Fruit fly (Drosophila melanogaster): ENCODE results near the gene CG15743.
A peak's percentile ranks its signal among the peaks of the same experiment; 100 is the strongest.

Gene CG15743

dm6 chrX:13331814-13332701 is 46.6 kb downstream of the CG15743 start (continued):
- no peak for TF ChIP-seq az2 (GFP tag; optimal IDR thresholded peaks at IDR 0.05)
- TF ChIP-seq gce (GFP tag; IDR thresholded peaks at IDR 0.05): no peak
- no peak for TF ChIP-seq CG10431 (GFP tag; optimal IDR thresholded peaks at IDR 0.05)
- peak; percentile 35; the same call in 1 of the 2 replicates for TF ChIP-seq slbo (GFP tag; IDR thresholded peaks at IDR 0.05)
- no peak for TF ChIP-seq ssp (GFP tag; IDR thresholded peaks at IDR 0.05)
- TF ChIP-seq zfh2 (GFP tag; optimal IDR thresholded peaks at IDR 0.05): peak; percentile 22
- no peak for TF ChIP-seq CG1024 (GFP tag; IDR thresholded peaks at IDR 0.05)

- TF ChIP-seq Mes4 (GFP tag; optimal IDR thresholded peaks at IDR 0.05) (no peak), HHEX (GFP tag; optimal IDR thresholded peaks at IDR 0.05) (no peak), B-H2 (GFP tag; optimal IDR thresholded peaks at IDR 0.05) (no peak), dmrt99B (tag; optimal IDR thresholded peaks at IDR 0.05) (no peak), CG2875 (GFP tag; optimal IDR thresholded peaks at IDR 0.05) (no peak), pros (GFP tag; optimal IDR thresholded peaks at IDR 0.05) (no peak), zf30C (GFP tag; optimal IDR thresholded peaks at IDR 0.05) (no peak), cas (GFP tag; IDR thresholded peaks at IDR 0.05) (no peak), yki (optimal IDR thresholded peaks at IDR 0.05) (no peak), Atf3 (GFP tag; optimal IDR thresholded peaks at IDR 0.05) (no peak), CG7963 (GFP tag; IDR thresholded peaks at IDR 0.05; ENCODE audit: partially characterized antibody) (no peak), Atf6 (GFP tag; IDR thresholded peaks at IDR 0.05) (no peak), CG1647 (GFP tag; optimal IDR thresholded peaks at IDR 0.05) (peak; percentile 17), CG13287 (GFP tag; IDR thresholded peaks at IDR 0.05; ENCODE audit: partially characterized antibody) (no peak), psq (GFP tag; optimal IDR thresholded peaks at IDR 0.05) (no peak), CG6683 (GFP tag; optimal IDR thresholded peaks at IDR 0.05) (no peak), Tbp (GFP tag; optimal IDR thresholded peaks at IDR 0.05) (no peak), BtbVII (GFP tag; optimal IDR thresholded peaks at IDR 0.05) (no peak), fru (optimal IDR thresholded peaks at IDR 0.05) (no peak), Hmr (GFP tag; optimal IDR thresholded peaks at IDR 0.05) (peak; percentile 13), PHDP (tag; optimal IDR thresholded peaks at IDR 0.05) (no peak), sens (GFP tag) (peak; percentile 63), CG8478 (optimal IDR thresholded peaks at IDR 0.05) (no peak), CG15479 (GFP tag; optimal IDR thresholded peaks at IDR 0.05) (no peak), CG7357 (GFP tag; IDR thresholded peaks at IDR 0.05) (no peak), CG4820 (GFP tag; optimal IDR thresholded peaks at IDR 0.05) (no peak), jing (GFP tag; optimal IDR thresholded peaks at IDR 0.05) (no peak), CG1792 (GFP tag; optimal IDR thresholded peaks at IDR 0.05) (no peak), CG12155 (GFP tag; optimal IDR thresholded peaks at IDR 0.05) (peak; percentile 5), CG9437 (GFP tag; optimal IDR thresholded peaks at IDR 0.05) (peak; percentile 25), pho (GFP tag; optimal IDR thresholded peaks at IDR 0.05) (peak; percentile 44), CG2199 (GFP tag; IDR thresholded peaks at IDR 0.05) (no peak), CG13123 (GFP tag; optimal IDR thresholded peaks at IDR 0.05) (no peak), CG30020 (tag; optimal IDR thresholded peaks at IDR 0.05) (no peak), Fer1 (GFP tag; optimal IDR thresholded peaks at IDR 0.05) (no peak), crol (GFP tag; IDR thresholded peaks at IDR 0.05) (no peak), crc (GFP tag; optimal IDR thresholded peaks at IDR 0.05) (peak; percentile 12), CG14441 (GFP tag; IDR thresholded peaks at IDR 0.05) (no peak), pb (GFP tag; optimal IDR thresholded peaks at IDR 0.05) (peak; percentile 18), CG1603 (tag; optimal IDR thresholded peaks at IDR 0.05) (peak; percentile 9), lola (GFP tag; optimal IDR thresholded peaks at IDR 0.05) (no peak), zfh2 (GFP tag; optimal IDR thresholded peaks at IDR 0.05) (peak; percentile 77), nerfin-2 (GFP tag; IDR thresholded peaks at IDR 0.05; ENCODE audit: partially characterized antibody) (no peak)
These were observed 47.3 kb downstream of the CG15743 start for dm6 chrX:13332702-13333243.

Data from whole organism, embryonic.